Worm (Caenorhabditis elegans) whole organism, young adult: ENCODE measurements around the gene srxa-16.

ENCODE experiments used
- B0336.3 ChIP-seq: fragments of 200-800 bp; sonication (Bioruptor generic); IDR thresholded peaks from 2 replicates; pipeline ENCODE4 v1.3.6; 2022; ENCODE audit warnings: missing genetic modification characterization, missing compliant biosample characterization
- D2030.7 ChIP-seq: fragments of 200-800 bp; sonication (Bioruptor generic); IDR thresholded peaks from 2 replicates; pipeline ENCODE4 v1.3.6; 2022; ENCODE audit warnings: missing genetic modification reagents, missing genetic modification characterization, missing compliant biosample characterization
- F22D6.2 ChIP-seq: sonication (generic microtip); optimal IDR thresholded peaks from 2 replicates; lab custom pipeline; 2016; ENCODE audit warnings: mild to moderate bottlenecking, missing genetic modification characterization, missing compliant biosample characterization
- F49E8.2 ChIP-seq: sonication (generic microtip); optimal IDR thresholded peaks from 3 replicates; lab custom pipeline; 2017; ENCODE audit warnings: missing genetic modification characterization, mild to moderate bottlenecking, missing compliant biosample characterization, antibody characterized with exemption, moderate library complexity; ENCODE audit not compliant: insufficient read depth
- F55B11.4 ChIP-seq: sonication (generic microtip); optimal IDR thresholded peaks from 2 replicates; lab custom pipeline; 2016; ENCODE audit warnings: missing compliant biosample characterization, missing genetic modification characterization, borderline replicate concordance; ENCODE audit not compliant: insufficient read depth
- K11D2.4 ChIP-seq: fragments of 200-800 bp; sonication (Bioruptor generic); IDR thresholded peaks from 2 replicates; pipeline ENCODE4 v1.3.6; 2022; ENCODE audit warnings: missing genetic modification reagents, missing genetic modification characterization, missing compliant biosample characterization
- K12H6.12 ChIP-seq: fragments of 200-800 bp; sonication (Bioruptor generic); optimal IDR thresholded peaks from 2 replicates; lab custom pipeline; 2018; ENCODE audit warnings: mild to moderate bottlenecking, missing genetic modification characterization, missing compliant biosample characterization
- Y53F4B.3 ChIP-seq: fragments of 200-800 bp; sonication (Bioruptor generic); IDR thresholded peaks from 2 replicates; pipeline ENCODE4 v1.3.6; 2022; ENCODE audit warnings: missing genetic modification reagents, missing genetic modification characterization, missing compliant biosample characterization
- Y67H2A.10 ChIP-seq: fragments of 200-800 bp; sonication (Bioruptor generic); conservative IDR thresholded peaks from 2 replicates; pipeline ENCODE4 v1.3.6; 2022; ENCODE audit warnings: missing genetic modification reagents, missing genetic modification characterization, missing compliant biosample characterization
- aptf-3 ChIP-seq: fragments of 200-800 bp; sonication (Bioruptor generic); IDR thresholded peaks from 2 replicates; pipeline ENCODE4 v1.3.6; 2022; ENCODE audit warnings: missing genetic modification characterization, missing compliant biosample characterization
- bed-1 ChIP-seq: fragments of 200-800 bp; sonication (Bioruptor generic); IDR thresholded peaks from 2 replicates; pipeline ENCODE4 v1.3.6; 2022; ENCODE audit warnings: missing genetic modification reagents, missing genetic modification characterization, missing compliant biosample characterization
- ccch-3 ChIP-seq: fragments of 200-800 bp; sonication (Bioruptor generic); optimal IDR thresholded peaks from 2 replicates; lab custom pipeline; 2018; ENCODE audit warnings: mild to moderate bottlenecking, missing genetic modification characterization, missing compliant biosample characterization
- cebp-1 ChIP-seq, 2 experiments: fragments of 200-800 bp in 1 of 2; sonication (Bioruptor generic) in 1 of 2; sonication (generic microtip) in 1 of 2; IDR thresholded peaks in 1 of 2; optimal IDR thresholded peaks in 1 of 2; 2 replicates each; pipeline versions ENCODE4 v1.3.6 to Lab custom; 2017 to 2022; ENCODE audit warnings: missing compliant biosample characterization in 2 of 2, missing genetic modification characterization in 2 of 2, mild to moderate bottlenecking in 1 of 2, missing genetic modification reagents in 1 of 2, moderate library complexity in 1 of 2
- ceh-79 ChIP-seq: sonication (generic microtip); optimal IDR thresholded peaks from 2 replicates; lab custom pipeline; 2017; ENCODE audit warnings: mild to moderate bottlenecking, missing genetic modification characterization, missing compliant biosample characterization
- dox-1 ChIP-seq: fragments of 200-800 bp; sonication (Bioruptor generic); IDR thresholded peaks from 2 replicates; pipeline ENCODE4 v1.3.6; 2022; ENCODE audit warnings: missing genetic modification reagents, missing genetic modification characterization, missing compliant biosample characterization
- dpff-1 ChIP-seq: sonication (generic microtip); optimal IDR thresholded peaks from 2 replicates; lab custom pipeline; 2017; ENCODE audit warnings: mild to moderate bottlenecking, missing genetic modification characterization, missing compliant biosample characterization
- dpl-1 ChIP-seq: fragments of 150-350 bp; optimal IDR thresholded peaks from 2 replicates; lab custom pipeline; 2014; ENCODE audit warnings: missing biosample characterization, missing genetic modification reagents, missing genetic modification characterization
- efl-1 ChIP-seq: fragments of 150-350 bp; optimal IDR thresholded peaks from 2 replicates; lab custom pipeline; 2014; ENCODE audit warnings: missing biosample characterization, missing genetic modification reagents, missing genetic modification characterization
- ekl-4 ChIP-seq: fragments of 200-800 bp; sonication (Bioruptor generic); IDR thresholded peaks from 2 replicates; pipeline ENCODE4 v1.3.6; 2022; ENCODE audit warnings: missing genetic modification reagents, missing genetic modification characterization, missing compliant biosample characterization
- ets-4 ChIP-seq: fragments of 200-800 bp; sonication (Bioruptor generic); optimal IDR thresholded peaks from 2 replicates; lab custom pipeline; 2018; ENCODE audit warnings: mild to moderate bottlenecking, missing genetic modification characterization, missing compliant biosample characterization
- him-1 ChIP-seq: sonication (generic microtip); optimal IDR thresholded peaks from 2 replicates; lab custom pipeline; 2016; ENCODE audit warnings: missing genotype, missing genetic modification reagents, missing genetic modification characterization, missing compliant biosample characterization
- hlh-26 ChIP-seq: fragments of 200-800 bp; sonication (Bioruptor generic); conservative IDR thresholded peaks from 2 replicates; pipeline ENCODE4 v1.3.6; 2022; ENCODE audit warnings: missing genetic modification reagents, missing genetic modification characterization, missing compliant biosample characterization
- hmg-20 ChIP-seq: fragments of 200-800 bp; sonication (Bioruptor generic); IDR thresholded peaks from 2 replicates; pipeline ENCODE4 v1.3.6; 2022; ENCODE audit warnings: missing genetic modification reagents, missing genetic modification characterization, missing compliant biosample characterization
- let-607 ChIP-seq, 2 experiments: fragments of 200-800 bp in 1 of 2; sonication (Bioruptor generic) in 1 of 2; sonication (generic microtip) in 1 of 2; optimal IDR thresholded peaks; 2 replicates each; lab custom pipeline; 2016 to 2018; ENCODE audit warnings: mild to moderate bottlenecking in 2 of 2, missing compliant biosample characterization in 2 of 2, missing genetic modification characterization in 2 of 2, moderate library complexity in 2 of 2, missing genotype in 1 of 2
- lin-54 ChIP-seq: fragments of 200-800 bp; sonication (Bioruptor generic); optimal IDR thresholded peaks from 2 replicates; lab custom pipeline; 2018; ENCODE audit warnings: mild to moderate bottlenecking, missing genetic modification characterization, missing compliant biosample characterization
- madf-8 ChIP-seq: fragments of 200-800 bp; sonication (Bioruptor generic); conservative IDR thresholded peaks from 2 replicates; pipeline ENCODE4 v1.3.6; 2022; ENCODE audit warnings: missing genetic modification reagents, missing genetic modification characterization, missing compliant biosample characterization
- mel-28 ChIP-seq: sonication (generic microtip); optimal IDR thresholded peaks from 2 replicates; lab custom pipeline; 2016; ENCODE audit warnings: borderline replicate concordance, mild to moderate bottlenecking, missing genetic modification characterization, missing compliant biosample characterization
- nfyb-1 ChIP-seq: fragments of 200-800 bp; sonication (Bioruptor generic); IDR thresholded peaks from 2 replicates; pipeline ENCODE4 v1.3.6; 2022; ENCODE audit warnings: missing genetic modification reagents, missing genetic modification characterization, missing compliant biosample characterization
- nhr-179 ChIP-seq: sonication (generic microtip); optimal IDR thresholded peaks from 2 replicates; lab custom pipeline; 2016; ENCODE audit warnings: mild to moderate bottlenecking, missing genetic modification characterization, missing compliant biosample characterization
- nhr-80 ChIP-seq: sonication (generic microtip); optimal IDR thresholded peaks from 2 replicates; lab custom pipeline; 2016; ENCODE audit warnings: missing genetic modification characterization, missing compliant biosample characterization
- nhr-90 ChIP-seq: sonication (generic microtip); optimal IDR thresholded peaks from 2 replicates; lab custom pipeline; 2016; ENCODE audit warnings: missing genotype, mild to moderate bottlenecking, missing genetic modification characterization, missing compliant biosample characterization
- rcor-1 ChIP-seq: fragments of 200-800 bp; sonication (Bioruptor generic); IDR thresholded peaks from 2 replicates; pipeline ENCODE4 v1.3.6; 2022; ENCODE audit warnings: missing genetic modification reagents, missing genetic modification characterization, missing compliant biosample characterization
- snpc-1.3 ChIP-seq: sonication (generic microtip); optimal IDR thresholded peaks from 2 replicates; lab custom pipeline; 2017; ENCODE audit warnings: missing genetic modification characterization, mild to moderate bottlenecking, missing compliant biosample characterization, antibody characterized with exemption, moderate library complexity, missing genotype, missing genetic modification reagents; ENCODE audit not compliant: insufficient read depth
- snpc-3.4 ChIP-seq: sonication (generic microtip); optimal IDR thresholded peaks from 2 replicates; lab custom pipeline; 2017; ENCODE audit warnings: missing genetic modification characterization, mild to moderate bottlenecking, missing compliant biosample characterization, antibody characterized with exemption, moderate library complexity, missing genotype, missing genetic modification reagents
- snpc-4 ChIP-seq, 5 experiments: fragments of 150-350 bp in 1 of 5; sonication (generic microtip) in 4 of 5; optimal IDR thresholded peaks; 2 replicates each; lab custom pipeline; 2014 to 2018; ENCODE audit warnings: missing genetic modification characterization in 5 of 5, missing biosample characterization in 3 of 5, antibody characterized with exemption in 2 of 5, mild to moderate bottlenecking in 2 of 5, missing compliant biosample characterization in 2 of 5, missing genotype in 2 of 5, moderate library complexity in 2 of 5, missing genetic modification reagents in 1 of 5
- tlf-1 ChIP-seq: fragments of 200-800 bp; sonication (Bioruptor generic); optimal IDR thresholded peaks from 2 replicates; lab custom pipeline; 2018; ENCODE audit warnings: mild to moderate bottlenecking, missing genetic modification characterization, missing compliant biosample characterization
- unc-130 ChIP-seq: sonication (generic microtip); optimal IDR thresholded peaks from 2 replicates; lab custom pipeline; 2016; ENCODE audit warnings: missing genetic modification reagents, missing genetic modification characterization, missing compliant biosample characterization
- zfh-2 ChIP-seq: fragments of 200-800 bp; sonication (Bioruptor generic); conservative IDR thresholded peaks from 2 replicates; pipeline ENCODE4 v1.3.6; 2022; ENCODE audit warnings: missing genetic modification reagents, missing genetic modification characterization, missing compliant biosample characterization
- ztf-25 ChIP-seq: fragments of 200-800 bp; sonication (Bioruptor generic); IDR thresholded peaks from 2 replicates; pipeline ENCODE4 v1.3.6; 2022; ENCODE audit warnings: missing genetic modification reagents, missing genetic modification characterization, missing compliant biosample characterization

srxa-16 gene

DNA sequence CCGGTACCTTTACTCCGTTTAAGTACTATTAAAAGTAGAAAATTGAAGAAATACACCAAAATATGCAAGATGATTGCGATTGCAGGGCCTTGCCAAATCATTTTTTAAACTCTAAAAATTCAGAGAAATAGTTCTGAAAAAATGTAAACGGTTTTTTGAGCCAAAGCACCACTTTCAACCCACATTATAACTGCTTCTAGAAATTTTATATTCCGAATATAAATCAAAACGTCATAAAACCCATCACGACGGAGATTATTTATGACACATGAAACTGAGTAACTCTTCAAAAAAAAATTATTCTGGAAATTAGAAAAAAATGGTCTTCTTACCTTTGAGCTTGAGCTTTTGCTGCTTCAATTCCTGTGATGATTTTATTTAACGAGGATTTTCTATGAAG, at the start of gene srxa-16:
TSS of gene srxa-16 (minus strand) at position 101 of the 400 bp plus-strand sequence.
- TF ChIP-seq dpff-1 (tag; lab: Kevin White, UChicago) (no peak), K12H6.12 (tag; lab: Kevin White, UChicago) (no peak), ekl-4 (GFP tag; lab: Robert Waterston, UW) (no peak), tlf-1 (no peak), aptf-3 (GFP tag; lab: Robert Waterston, UW) (no peak), F49E8.2 (no peak), Y67H2A.10 (GFP tag; lab: Robert Waterston, UW) (no peak), madf-8 (no peak), bed-1 (GFP tag; lab: Robert Waterston, UW) (no peak), snpc-3.4 (tag; lab: Kevin White, UChicago) (no peak), ztf-25 (GFP tag; lab: Robert Waterston, UW) (no peak), D2030.7 (GFP tag; lab: Robert Waterston, UW) (no peak), Y53F4B.3 (no peak), ccch-3 (GFP tag; lab: Kevin White, UChicago) (no peak), zfh-2 (GFP tag; lab: Robert Waterston, UW) (no peak)
- TF ChIP-seq, all 124 proteins: peak for 0

DNA sequence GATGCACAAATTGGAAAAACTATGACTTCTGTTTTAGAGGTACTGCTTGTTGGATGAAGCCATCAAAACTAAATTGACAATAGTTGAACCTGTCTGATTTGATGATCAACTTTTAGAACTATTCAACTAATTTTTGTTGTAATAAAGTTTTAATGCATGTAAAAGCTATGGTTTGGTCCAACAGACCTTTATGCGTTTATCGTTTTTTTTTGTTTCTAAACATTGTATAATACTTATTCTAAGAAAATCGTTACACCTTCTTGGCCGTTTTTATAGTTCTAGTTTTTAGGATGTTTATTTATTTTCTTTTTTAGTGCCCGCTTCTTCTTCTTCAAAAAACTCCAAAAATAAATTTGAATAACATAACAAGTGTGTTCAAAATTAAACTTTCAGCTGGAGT, 49.6 kb upstream of the srxa-16 start, which contains the start of gene F10A3.12:
TSS of gene F10A3.12 (plus strand) at position 301 of the 400 bp plus-strand sequence.
- TF ChIP-seq Y67H2A.10 (GFP tag; lab: Robert Waterston, UW) = no peak
- TF ChIP-seq ekl-4 (GFP tag; lab: Robert Waterston, UW) = no peak
- no peak for TF ChIP-seq hlh-26
- no peak for TF ChIP-seq mel-28 (tag; lab: Kevin White, UChicago)
- no peak for TF ChIP-seq nhr-179
- no peak for TF ChIP-seq F55B11.4 (tag; lab: Kevin White, UChicago)

ce11 chrV:16162124-16162735, 48.1 kb upstream of the srxa-16 start, which contains the start of the genes str-109 and F10A3.11:
str-109 (minus strand) TSS chrV:16162224.
F10A3.11 (plus strand) TSS chrV:16162685.
- TF ChIP-seq F22D6.2 (tag; lab: Kevin White, UChicago) (no peak), snpc-3.4 (tag; lab: Kevin White, UChicago) (no peak), dpl-1 (GFP tag; lab: Kevin White, UChicago) (no peak), Y53F4B.3 (no peak), lin-54 (GFP tag; lab: Kevin White, UChicago) (no peak), nhr-90 (tag; lab: Kevin White, UChicago) (no peak)
- TF ChIP-seq, all 124 proteins: peak for 0

- TF ChIP-seq efl-1 (GFP tag; lab: Kevin White, UChicago) (no peak), cebp-1 (GFP tag; IDR thresholded peaks at IDR 0.05; lab: Robert Waterston, UW) (peak; percentile 85), cebp-1 (tag; optimal IDR thresholded peaks at IDR 0.05; lab: Kevin White, UChicago) (peak; percentile 96)
These were observed 46.0 kb upstream of the srxa-16 start for ce11 chrV:16160087-16160486.

DNA sequence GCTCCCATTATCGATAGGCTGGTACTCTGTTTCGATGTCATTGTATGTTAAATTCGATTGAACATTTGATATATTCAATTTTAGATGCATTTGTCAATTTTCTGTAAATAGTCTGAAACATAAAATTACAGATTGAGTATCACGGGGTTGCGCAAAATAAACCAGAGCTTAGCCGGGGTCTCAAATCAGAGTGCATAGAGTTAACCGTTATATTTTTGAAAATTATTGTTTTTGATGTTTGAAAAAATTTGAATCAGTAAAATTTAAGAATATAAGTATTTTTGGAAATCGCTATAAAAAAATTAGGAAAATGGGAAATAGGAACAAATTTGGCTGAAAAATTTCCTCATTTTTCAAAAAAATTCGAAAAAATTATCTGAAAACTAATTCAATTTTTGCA, 45.5 kb upstream of the srxa-16 start, which contains the start of gene F10A3.17:
TSS of gene F10A3.17 (minus strand) at position 101 of the 400 bp plus-strand sequence.
- TF ChIP-seq hmg-20 (GFP tag; lab: Robert Waterston, UW) (no peak), B0336.3 (GFP tag; lab: Robert Waterston, UW) (no peak), K11D2.4 (no peak), snpc-1.3 (tag; lab: Kevin White, UChicago) (no peak), dpff-1 (tag; lab: Kevin White, UChicago) (no peak), nhr-80 (no peak), unc-130 (GFP tag; lab: Kevin White, UChicago) (no peak), snpc-4 (GFP tag; optimal IDR thresholded peaks at IDR 0.05; lab: Kevin White, UChicago) (no peak), snpc-4 (tag; optimal IDR thresholded peaks at IDR 0.05; lab: Kevin White, UChicago) (no peak), let-607 (tag; optimal IDR thresholded peaks at IDR 0.05; lab: Kevin White, UChicago) (no peak), ets-4 (GFP tag; lab: Kevin White, UChicago) (no peak), him-1 (tag; lab: Kevin White, UChicago) (no peak), nfyb-1 (GFP tag; lab: Robert Waterston, UW) (no peak), madf-8 (no peak), ztf-25 (GFP tag; lab: Robert Waterston, UW) (no peak), ceh-79 (tag; lab: Kevin White, UChicago) (no peak), rcor-1 (no peak), dox-1 (GFP tag; lab: Robert Waterston, UW) (no peak)
